Worm (Caenorhabditis elegans): ENCODE data around the gene F53B1.3.

DNA sequence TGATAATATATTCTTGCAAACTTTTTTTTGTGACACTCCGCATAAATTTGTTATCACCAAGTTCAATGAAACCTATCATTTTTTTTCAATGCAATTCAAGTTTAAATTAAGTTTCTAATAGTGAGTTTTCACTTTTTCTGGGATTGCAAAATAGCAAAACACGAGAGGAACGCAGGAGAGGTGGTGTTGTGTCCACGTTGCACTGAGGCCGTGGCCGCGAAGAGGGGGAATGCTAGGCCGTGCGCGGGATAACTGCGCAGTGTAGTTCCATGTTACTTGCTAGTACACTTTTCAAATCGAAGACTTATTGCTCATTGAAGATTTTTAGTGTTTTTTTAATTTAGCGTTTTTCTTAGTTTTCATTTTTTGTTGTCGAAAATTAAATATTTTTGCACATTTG is 2.8 kb downstream of the F53B1.3 start:
- no peak for TF ChIP-seq cog-1 (tag; optimal IDR thresholded peaks at IDR 0.05)
- no peak for TF ChIP-seq T22C8.4 (GFP tag; IDR thresholded peaks at IDR 0.05)
- no peak for TF ChIP-seq tab-1 (GFP tag; IDR thresholded peaks at IDR 0.05)
- no peak for TF ChIP-seq med-1 (GFP tag; optimal IDR thresholded peaks at IDR 0.05; ENCODE audit: insufficient read depth)
- TF ChIP-seq ztf-23 (GFP tag; IDR thresholded peaks at IDR 0.05) = no peak
